Worm (Caenorhabditis elegans): ENCODE results near the gene K02D3.2.
A peak's percentile ranks its signal among the peaks of the same experiment; 100 is the strongest.

The K02D3.2 gene

ce11 chrX:13717053-13717671, 5.4 kb upstream of the K02D3.2 start, which contains the start of gene shc-3:
shc-3 (plus strand) TSS chrX:13717536.
- no peak for TF ChIP-seq hmbx-1 (tag; optimal IDR thresholded peaks at IDR 0.05)
- TF ChIP-seq flt-1 (GFP tag; IDR thresholded peaks at IDR 0.05) = no peak
- no peak for TF ChIP-seq tra-4 (tag; optimal IDR thresholded peaks at IDR 0.05)
- TF ChIP-seq sea-1 (GFP tag; conservative IDR thresholded peaks at IDR 0.05) = no peak
- no peak for TF ChIP-seq scrt-1 (GFP tag; IDR thresholded peaks at IDR 0.05)
- no peak for TF ChIP-seq hnd-1 (tag; optimal IDR thresholded peaks at IDR 0.05)
- TF ChIP-seq tbx-37 (GFP tag; conservative IDR thresholded peaks at IDR 0.05) = no peak
- TF ChIP-seq ceh-13 (GFP tag; optimal IDR thresholded peaks at IDR 0.05) = no peak
- no peak for TF ChIP-seq F13C5.2 (tag; optimal IDR thresholded peaks at IDR 0.05)

- no peak for TF ChIP-seq ama-1 (optimal IDR thresholded peaks at IDR 0.05)
- 0 out of 2 replicates have a peak, but pooled peaks have one; percentile 22 for TF ChIP-seq sea-1 (GFP tag; conservative IDR thresholded peaks at IDR 0.05)
- peak; percentile 61; the same call in 1 of the 2 replicates for TF ChIP-seq scrt-1 (GFP tag; IDR thresholded peaks at IDR 0.05)
- no peak for TF ChIP-seq tbx-11 (GFP tag; IDR thresholded peaks at IDR 0.05)
Observed at ce11 chrX:13716313-13716712, 4.5 kb upstream of the K02D3.2 start.

ce11 chrX:13714710-13715109, 2.9 kb upstream of the K02D3.2 start:
- TF ChIP-seq tra-4 (tag; optimal IDR thresholded peaks at IDR 0.05) = no peak
- TF ChIP-seq tbx-11 (GFP tag; IDR thresholded peaks at IDR 0.05) = no peak
- peak; percentile 70; the same call in 1 of the 2 replicates for TF ChIP-seq pes-1 (GFP tag; IDR thresholded peaks at IDR 0.05)
- TF ChIP-seq ceh-36 (tag; optimal IDR thresholded peaks at IDR 0.05) = peak; percentile 25

- TF ChIP-seq ets-7 (tag; optimal IDR thresholded peaks at IDR 0.05) = no peak
- TF ChIP-seq hnd-1 (tag; optimal IDR thresholded peaks at IDR 0.05) = no peak
- no peak for TF ChIP-seq tra-4 (tag; optimal IDR thresholded peaks at IDR 0.05)
- TF ChIP-seq tbx-11 (GFP tag; IDR thresholded peaks at IDR 0.05) = no peak
- TF ChIP-seq scrt-1 (GFP tag; IDR thresholded peaks at IDR 0.05) = no peak
- TF ChIP-seq B0310.2 (tag; optimal IDR thresholded peaks at IDR 0.05) = no peak
- no peak for TF ChIP-seq tbx-37 (GFP tag; conservative IDR thresholded peaks at IDR 0.05)
- no peak for TF ChIP-seq sea-1 (GFP tag; conservative IDR thresholded peaks at IDR 0.05)
- TF ChIP-seq ceh-36 (tag; optimal IDR thresholded peaks at IDR 0.05) = no peak
- no peak for TF ChIP-seq pes-1 (GFP tag; IDR thresholded peaks at IDR 0.05)
- no peak for TF ChIP-seq aly-1 (tag; optimal IDR thresholded peaks at IDR 0.05)
- TF ChIP-seq hmg-4 (GFP tag; optimal IDR thresholded peaks at IDR 0.05) = no peak
- TF ChIP-seq flt-1 (GFP tag; IDR thresholded peaks at IDR 0.05) = no peak
- TF ChIP-seq hmbx-1 (tag; optimal IDR thresholded peaks at IDR 0.05) = no peak
- no peak for TF ChIP-seq ama-1 (optimal IDR thresholded peaks at IDR 0.05)
- TF ChIP-seq ceh-13 (GFP tag; optimal IDR thresholded peaks at IDR 0.05) = no peak
- TF ChIP-seq F13C5.2 (tag; optimal IDR thresholded peaks at IDR 0.05) = no peak
Observed at ce11 chrX:13713857-13714256, 2.0 kb upstream of the K02D3.2 start, which contains the start of gene K11E4.1. K11E4.1 (plus strand) TSS chrX:13714157.

ce11 chrX:13712992-13713391, 1.2 kb upstream of the K02D3.2 start:
- TF ChIP-seq ceh-13 (GFP tag; optimal IDR thresholded peaks at IDR 0.05) (no peak), flt-1 (GFP tag; IDR thresholded peaks at IDR 0.05) (no peak), pes-1 (GFP tag; IDR thresholded peaks at IDR 0.05) (no peak), F13C5.2 (tag; optimal IDR thresholded peaks at IDR 0.05) (no peak), ets-7 (tag; optimal IDR thresholded peaks at IDR 0.05) (no peak), hmbx-1 (tag; optimal IDR thresholded peaks at IDR 0.05) (no peak), aly-1 (tag; optimal IDR thresholded peaks at IDR 0.05) (no peak), tbx-11 (GFP tag; IDR thresholded peaks at IDR 0.05) (no peak), sea-1 (GFP tag; conservative IDR thresholded peaks at IDR 0.05) (no peak), scrt-1 (GFP tag; IDR thresholded peaks at IDR 0.05) (no peak), hmg-4 (GFP tag; optimal IDR thresholded peaks at IDR 0.05) (no peak), B0310.2 (tag; optimal IDR thresholded peaks at IDR 0.05) (no peak), tra-4 (tag; optimal IDR thresholded peaks at IDR 0.05) (no peak), ceh-36 (tag; optimal IDR thresholded peaks at IDR 0.05) (no peak), tbx-37 (GFP tag; conservative IDR thresholded peaks at IDR 0.05) (no peak), hnd-1 (tag; optimal IDR thresholded peaks at IDR 0.05) (no peak), ama-1 (optimal IDR thresholded peaks at IDR 0.05) (no peak)

- TF ChIP-seq B0310.2 (tag; optimal IDR thresholded peaks at IDR 0.05) = no peak
- TF ChIP-seq tra-4 (tag; optimal IDR thresholded peaks at IDR 0.05) = no peak
- no peak for TF ChIP-seq aly-1 (tag; optimal IDR thresholded peaks at IDR 0.05)
- TF ChIP-seq tbx-37 (GFP tag; conservative IDR thresholded peaks at IDR 0.05) = no peak
- no peak for TF ChIP-seq ets-7 (tag; optimal IDR thresholded peaks at IDR 0.05)
- TF ChIP-seq ama-1 (optimal IDR thresholded peaks at IDR 0.05) = no peak
- TF ChIP-seq pes-1 (GFP tag; IDR thresholded peaks at IDR 0.05) = no peak
- TF ChIP-seq hnd-1 (tag; optimal IDR thresholded peaks at IDR 0.05) = no peak
- TF ChIP-seq tbx-11 (GFP tag; IDR thresholded peaks at IDR 0.05) = no peak
- TF ChIP-seq ceh-13 (GFP tag; optimal IDR thresholded peaks at IDR 0.05) = no peak
- TF ChIP-seq sea-1 (GFP tag; conservative IDR thresholded peaks at IDR 0.05) = no peak
- TF ChIP-seq flt-1 (GFP tag; IDR thresholded peaks at IDR 0.05) = no peak
- no peak for TF ChIP-seq F13C5.2 (tag; optimal IDR thresholded peaks at IDR 0.05)
Observed at ce11 chrX:13709060-13709459, 2.7 kb downstream of the K02D3.2 start.

ce11 chrX:13706607-13707006, 5.2 kb downstream of the K02D3.2 start, which contains the start of gene K02D3.1:
K02D3.1 (plus strand) TSS chrX:13706907.
- TF ChIP-seq tbx-11 (GFP tag; IDR thresholded peaks at IDR 0.05) (no peak), pes-1 (GFP tag; IDR thresholded peaks at IDR 0.05) (no peak), ceh-13 (GFP tag; optimal IDR thresholded peaks at IDR 0.05) (no peak), B0310.2 (tag; optimal IDR thresholded peaks at IDR 0.05) (no peak), scrt-1 (GFP tag; IDR thresholded peaks at IDR 0.05) (no peak), ets-7 (tag; optimal IDR thresholded peaks at IDR 0.05) (no peak), hmg-4 (GFP tag; optimal IDR thresholded peaks at IDR 0.05) (no peak), hnd-1 (tag; optimal IDR thresholded peaks at IDR 0.05) (no peak), flt-1 (GFP tag; IDR thresholded peaks at IDR 0.05) (no peak), hmbx-1 (tag; optimal IDR thresholded peaks at IDR 0.05) (no peak), sea-1 (GFP tag; conservative IDR thresholded peaks at IDR 0.05) (no peak), F13C5.2 (tag; optimal IDR thresholded peaks at IDR 0.05) (no peak), ceh-36 (tag; optimal IDR thresholded peaks at IDR 0.05) (no peak), aly-1 (tag; optimal IDR thresholded peaks at IDR 0.05) (no peak), ama-1 (optimal IDR thresholded peaks at IDR 0.05) (no peak)

Data from whole organism, early embryonic.